Worm (Caenorhabditis elegans) whole organism, mixed stage, embryonic: ENCODE data around the gene pgp-1.

ENCODE experiments used
- M03D4.4 ChIP-seq: sonication (generic microtip); optimal IDR thresholded peaks from 2 replicates; lab custom pipeline; 2017; ENCODE audit warnings: mild to moderate bottlenecking, missing genetic modification characterization, missing compliant biosample characterization
- bed-3 ChIP-seq: fragments of 200-800 bp; sonication (Bioruptor generic); optimal IDR thresholded peaks from 3 replicates; lab custom pipeline; 2018; ENCODE audit warnings: mild to moderate bottlenecking, missing genetic modification characterization, moderate library complexity, missing compliant biosample characterization
- blmp-1 ChIP-seq: fragments of 150-350 bp; optimal IDR thresholded peaks from 2 replicates; lab custom pipeline; 2014; ENCODE audit warnings: missing biosample characterization, missing genetic modification characterization
- ceh-39 ChIP-seq: fragments of 150-350 bp; optimal IDR thresholded peaks from 2 replicates; lab custom pipeline; 2014; ENCODE audit warnings: missing biosample characterization, missing genetic modification characterization
- ceh-43 ChIP-seq: fragments of 200-800 bp; sonication (Bioruptor generic); optimal IDR thresholded peaks from 2 replicates; lab custom pipeline; 2018; ENCODE audit warnings: mild to moderate bottlenecking, missing genetic modification characterization, moderate library complexity, missing compliant biosample characterization
- ceh-83 ChIP-seq: fragments of 200-800 bp; sonication (Bioruptor generic); optimal IDR thresholded peaks from 2 replicates; lab custom pipeline; 2018; ENCODE audit warnings: mild to moderate bottlenecking, missing genetic modification characterization, missing compliant biosample characterization
- ces-1 ChIP-seq: fragments of 150-350 bp; optimal IDR thresholded peaks from 2 replicates; lab custom pipeline; 2014; ENCODE audit warnings: missing biosample characterization, missing genetic modification reagents, missing genetic modification characterization
- cnd-1 ChIP-seq: fragments of 200-800 bp; sonication (Bioruptor generic); optimal IDR thresholded peaks from 2 replicates; lab custom pipeline; 2018; ENCODE audit warnings: mild to moderate bottlenecking, missing genetic modification characterization, missing compliant biosample characterization
- drap-1 ChIP-seq: fragments of 200-800 bp; sonication (Bioruptor generic); optimal IDR thresholded peaks from 3 replicates; lab custom pipeline; 2018; ENCODE audit warnings: mild to moderate bottlenecking, missing genetic modification characterization, missing compliant biosample characterization
- elt-1 ChIP-seq: sonication (generic microtip); optimal IDR thresholded peaks from 2 replicates; lab custom pipeline; 2017; ENCODE audit warnings: missing genetic modification characterization, mild to moderate bottlenecking, missing compliant biosample characterization, antibody characterized with exemption, moderate library complexity, borderline replicate concordance; ENCODE audit not compliant: insufficient read depth
- elt-3 ChIP-seq: fragments of 150-350 bp; optimal IDR thresholded peaks from 2 replicates; lab custom pipeline; 2014; ENCODE audit warnings: missing biosample characterization, missing genetic modification characterization
- flh-1 ChIP-seq: fragments of 200-800 bp; sonication (Bioruptor generic); optimal IDR thresholded peaks from 2 replicates; lab custom pipeline; 2018; ENCODE audit warnings: mild to moderate bottlenecking, missing genetic modification characterization, moderate library complexity, missing compliant biosample characterization
- ham-2 ChIP-seq: fragments of 200-800 bp; sonication (Bioruptor generic); optimal IDR thresholded peaks from 2 replicates; lab custom pipeline; 2018; ENCODE audit warnings: mild to moderate bottlenecking, missing genetic modification characterization, missing compliant biosample characterization
- hlh-1 ChIP-seq: fragments of 150-350 bp; optimal IDR thresholded peaks from 2 replicates; lab custom pipeline; 2014; ENCODE audit warnings: missing biosample characterization, missing genetic modification reagents, missing genetic modification characterization
- lin-13 ChIP-seq: fragments of 150-350 bp; optimal IDR thresholded peaks from 2 replicates; lab custom pipeline; 2014; ENCODE audit warnings: missing biosample characterization, missing genetic modification characterization
- lin-32 ChIP-seq: fragments of 200-800 bp; sonication (Bioruptor generic); optimal IDR thresholded peaks from 2 replicates; lab custom pipeline; 2018; ENCODE audit warnings: mild to moderate bottlenecking, missing genetic modification characterization, missing compliant biosample characterization
- lsy-2 ChIP-seq: fragments of 150-350 bp; optimal IDR thresholded peaks from 2 replicates; lab custom pipeline; 2014; ENCODE audit warnings: missing biosample characterization, missing genetic modification characterization
- mab-5 ChIP-seq: fragments of 150-350 bp; optimal IDR thresholded peaks from 2 replicates; lab custom pipeline; 2014; ENCODE audit warnings: missing biosample characterization, missing genetic modification characterization
- mep-1 ChIP-seq: fragments of 150-350 bp; optimal IDR thresholded peaks from 2 replicates; lab custom pipeline; 2017; ENCODE audit warnings: missing biosample characterization, missing genetic modification reagents, missing genetic modification characterization, inconsistent platforms
- mls-2 ChIP-seq: sonication (generic microtip); optimal IDR thresholded peaks from 2 replicates; lab custom pipeline; 2016; ENCODE audit warnings: mild to moderate bottlenecking, missing genetic modification characterization, moderate library complexity, missing compliant biosample characterization
- nhr-12 ChIP-seq: fragments of 150-350 bp; optimal IDR thresholded peaks from 2 replicates; lab custom pipeline; 2014; ENCODE audit warnings: missing biosample characterization, missing genetic modification characterization
- nhr-2 ChIP-seq: fragments of 150-350 bp; optimal IDR thresholded peaks from 2 replicates; lab custom pipeline; 2014; ENCODE audit warnings: missing biosample characterization, missing genetic modification characterization
- nhr-237 ChIP-seq: fragments of 150-350 bp; optimal IDR thresholded peaks from 2 replicates; lab custom pipeline; 2014; ENCODE audit warnings: missing biosample characterization, missing genetic modification characterization
- nhr-28 ChIP-seq: fragments of 150-350 bp; optimal IDR thresholded peaks from 2 replicates; lab custom pipeline; 2014; ENCODE audit warnings: missing biosample characterization, missing genetic modification characterization
- nhr-76 ChIP-seq: sonication (generic microtip); optimal IDR thresholded peaks from 2 replicates; lab custom pipeline; 2017; ENCODE audit warnings: missing biosample characterization, missing genetic modification characterization
- pha-4 ChIP-seq: fragments of 150-350 bp; optimal IDR thresholded peaks from 2 replicates; lab custom pipeline; 2018; ENCODE audit warnings: missing biosample characterization, missing genetic modification reagents, missing genetic modification characterization
- sem-2 ChIP-seq: fragments of 200-800 bp; sonication (Bioruptor generic); optimal IDR thresholded peaks from 2 replicates; lab custom pipeline; 2018; ENCODE audit warnings: mild to moderate bottlenecking, missing genetic modification characterization, missing compliant biosample characterization
- snpc-4 ChIP-seq: fragments of 150-350 bp; optimal IDR thresholded peaks from 2 replicates; lab custom pipeline; 2014; ENCODE audit warnings: missing biosample characterization, missing genetic modification characterization
- sptf-1 ChIP-seq: sonication (generic microtip); optimal IDR thresholded peaks from 2 replicates; lab custom pipeline; 2017; ENCODE audit warnings: mild to moderate bottlenecking, missing genetic modification characterization, moderate library complexity, missing compliant biosample characterization
- tbx-8 ChIP-seq: fragments of 200-800 bp; sonication (Bioruptor generic); optimal IDR thresholded peaks from 2 replicates; lab custom pipeline; 2018; ENCODE audit warnings: mild to moderate bottlenecking, missing genetic modification characterization, moderate library complexity, missing compliant biosample characterization
- unc-39 ChIP-seq: fragments of 150-350 bp; optimal IDR thresholded peaks from 2 replicates; lab custom pipeline; 2014; ENCODE audit warnings: missing biosample characterization, missing genetic modification characterization
- unc-62 ChIP-seq: fragments of 150-350 bp; optimal IDR thresholded peaks from 2 replicates; lab custom pipeline; 2014; ENCODE audit warnings: missing biosample characterization, missing genetic modification reagents, missing genetic modification characterization
- zip-8 ChIP-seq: fragments of 150-350 bp; optimal IDR thresholded peaks from 2 replicates; lab custom pipeline; 2014; ENCODE audit warnings: missing biosample characterization, missing genetic modification characterization
- ztf-11 ChIP-seq: fragments of 150-350 bp; optimal IDR thresholded peaks from 2 replicates; lab custom pipeline; 2014; ENCODE audit warnings: missing biosample characterization, missing genetic modification characterization

Gene pgp-1

ce11 chrIV:12565933-12566540, 32.9 kb downstream of the pgp-1 start, which contains the start of gene eak-7:
TSS of gene eak-7 (minus strand) at chrIV:12565983.
- TF ChIP-seq ceh-39: no peak
- no peak for TF ChIP-seq ham-2 (GFP tag; lab: Kevin White, UChicago)
- no peak for TF ChIP-seq nhr-2 (tag; lab: Kevin White, UChicago)
- TF ChIP-seq nhr-12 (tag; lab: Kevin White, UChicago): no peak
- TF ChIP-seq elt-3: no peak
- TF ChIP-seq blmp-1 (tag; lab: Kevin White, UChicago): no peak
- TF ChIP-seq nhr-76 (tag; lab: Kevin White, UChicago): no peak
- peak; percentile 61 for TF ChIP-seq ces-1 (GFP tag; lab: Kevin White, UChicago)
- TF ChIP-seq, all 35 proteins: peak for 1

ce11 chrIV:12560568-12560967, 38.4 kb downstream of the pgp-1 start, which contains the start of gene snb-7:
TSS of gene snb-7 (plus strand) at chrIV:12560868.
- TF ChIP-seq tbx-8 (no peak), ztf-11 (tag; lab: Kevin White, UChicago) (no peak), hlh-1 (tag; lab: Kevin White, UChicago) (no peak), nhr-28 (tag; lab: Kevin White, UChicago) (no peak), nhr-12 (tag; lab: Kevin White, UChicago) (no peak), drap-1 (no peak), bed-3 (GFP tag; lab: Kevin White, UChicago) (no peak), ceh-39 (no peak), lin-32 (GFP tag; lab: Kevin White, UChicago) (no peak), elt-1 (no peak), sem-2 (no peak), ceh-83 (no peak), ces-1 (GFP tag; lab: Kevin White, UChicago) (no peak), flh-1 (GFP tag; lab: Kevin White, UChicago) (no peak), mep-1 (no peak)
- TF ChIP-seq, all 35 proteins: peak for 0

ce11 chrIV:12558925-12559450, 40.0 kb downstream of the pgp-1 start, which contains the start of the genes ZK795.2 and ZK795.3:
TSS of gene ZK795.2 (minus strand) at chrIV:12558975.
TSS of gene ZK795.3 (plus strand) at chrIV:12559365.
- TF ChIP-seq hlh-1 (tag; lab: Kevin White, UChicago): peak; percentile 0
- no peak for TF ChIP-seq zip-8 (tag; lab: Kevin White, UChicago)
- no peak for TF ChIP-seq sem-2
- TF ChIP-seq ham-2 (GFP tag; lab: Kevin White, UChicago): no peak
- TF ChIP-seq ceh-43 (GFP tag; lab: Kevin White, UChicago): no peak
- no peak for TF ChIP-seq ceh-83
- no peak for TF ChIP-seq tbx-8
- TF ChIP-seq nhr-237 (tag; lab: Kevin White, UChicago): peak; percentile 45
- TF ChIP-seq unc-39 (tag; lab: Kevin White, UChicago): no peak
- peak; percentile 53 for TF ChIP-seq ces-1 (GFP tag; lab: Kevin White, UChicago)
- no peak for TF ChIP-seq nhr-28 (tag; lab: Kevin White, UChicago)
- no peak for TF ChIP-seq unc-62 (GFP tag; lab: Kevin White, UChicago)
- peak; percentile 15 for TF ChIP-seq pha-4 (tag; lab: Kevin White, UChicago)
- no peak for TF ChIP-seq elt-1
- TF ChIP-seq bed-3 (GFP tag; lab: Kevin White, UChicago): no peak
- peak; percentile 64 for TF ChIP-seq lsy-2 (tag; lab: Kevin White, UChicago)

ce11 chrIV:12551944-12552343, 47.0 kb downstream of the pgp-1 start:
- TF ChIP-seq elt-1: no peak
- TF ChIP-seq bed-3 (GFP tag; lab: Kevin White, UChicago): no peak
- no peak for TF ChIP-seq cnd-1 (tag; lab: Kevin White, UChicago)
- TF ChIP-seq nhr-76 (tag; lab: Kevin White, UChicago): no peak
- TF ChIP-seq lin-32 (GFP tag; lab: Kevin White, UChicago): peak; percentile 91
- no peak for TF ChIP-seq nhr-237 (tag; lab: Kevin White, UChicago)
- TF ChIP-seq nhr-2 (tag; lab: Kevin White, UChicago): peak; percentile 92
- TF ChIP-seq flh-1 (GFP tag; lab: Kevin White, UChicago): no peak
- no peak for TF ChIP-seq ceh-83
- TF ChIP-seq pha-4 (tag; lab: Kevin White, UChicago): no peak
- TF ChIP-seq lsy-2 (tag; lab: Kevin White, UChicago): no peak
- no peak for TF ChIP-seq blmp-1 (tag; lab: Kevin White, UChicago)
- TF ChIP-seq unc-62 (GFP tag; lab: Kevin White, UChicago): no peak

- TF ChIP-seq bed-3 (GFP tag; lab: Kevin White, UChicago) (no peak), blmp-1 (tag; lab: Kevin White, UChicago) (no peak), ces-1 (GFP tag; lab: Kevin White, UChicago) (no peak), drap-1 (no peak), mep-1 (no peak), pha-4 (tag; lab: Kevin White, UChicago) (no peak), sem-2 (no peak), ceh-43 (GFP tag; lab: Kevin White, UChicago) (no peak), mls-2 (tag; lab: Kevin White, UChicago) (no peak), lsy-2 (tag; lab: Kevin White, UChicago) (no peak), elt-1 (no peak), cnd-1 (tag; lab: Kevin White, UChicago) (peak; percentile 49), M03D4.4 (tag; lab: Kevin White, UChicago) (no peak), sptf-1 (tag; lab: Kevin White, UChicago) (no peak), unc-39 (tag; lab: Kevin White, UChicago) (no peak), ceh-83 (no peak), nhr-2 (tag; lab: Kevin White, UChicago) (peak; percentile 87), lin-13 (tag; lab: Kevin White, UChicago) (no peak), tbx-8 (no peak), lin-32 (GFP tag; lab: Kevin White, UChicago) (peak; percentile 43), zip-8 (tag; lab: Kevin White, UChicago) (peak; percentile 97), ztf-11 (tag; lab: Kevin White, UChicago) (no peak), flh-1 (GFP tag; lab: Kevin White, UChicago) (no peak), ceh-39 (no peak), snpc-4 (no peak), nhr-237 (tag; lab: Kevin White, UChicago) (no peak), nhr-76 (tag; lab: Kevin White, UChicago) (no peak), mab-5 (tag; lab: Kevin White, UChicago) (no peak)
Measured at ce11 chrIV:12549014-12549413, 50.0 kb downstream of the pgp-1 start.
